Fruit fly (Drosophila melanogaster): ENCODE measurements around the gene CG10467.

DNA sequence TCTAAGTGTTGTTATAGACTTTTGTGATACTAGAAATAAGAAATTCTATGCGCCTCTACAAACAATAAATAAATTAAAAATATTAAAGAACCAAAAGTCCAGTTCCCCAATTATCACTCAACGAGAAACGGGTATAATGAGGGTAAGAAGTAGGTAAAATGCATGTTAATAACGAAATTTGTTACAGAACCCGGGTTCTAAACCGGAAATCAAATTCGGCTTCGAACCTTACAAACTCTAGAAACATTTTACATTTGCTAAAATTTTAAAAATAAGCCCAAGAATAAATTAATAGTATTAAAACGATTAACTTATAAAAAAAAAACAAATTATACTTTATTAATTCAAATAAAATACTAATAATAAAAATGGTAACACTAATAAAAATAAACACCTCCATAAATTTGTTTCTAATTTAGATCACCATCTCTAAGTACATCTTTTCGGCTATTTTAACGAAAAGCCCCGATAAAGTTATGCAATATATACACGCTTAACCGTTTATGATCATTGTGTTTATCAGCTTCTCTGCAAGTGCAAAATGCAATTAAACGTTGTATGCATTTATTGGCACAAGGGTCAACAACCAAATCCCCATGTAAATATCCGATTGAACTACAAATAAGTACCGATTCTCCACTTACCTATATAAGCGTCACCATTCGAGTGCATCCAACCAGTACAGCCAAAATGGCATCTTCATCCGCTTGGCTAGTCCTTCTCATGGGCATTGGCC, 22.9 kb downstream of the CG10467 start, which contains the start of gene CG6602:
- peak; percentile 36 for TF ChIP-seq Sp1 (GFP tag; optimal IDR thresholded peaks at IDR 0.05)
- peak; percentile 26 for TF ChIP-seq h (GFP tag; optimal IDR thresholded peaks at IDR 0.05)
- no peak for TF ChIP-seq Rel (GFP tag; optimal IDR thresholded peaks at IDR 0.05)
- TF ChIP-seq Rel (tag; optimal IDR thresholded peaks at IDR 0.05) = no peak
- TF ChIP-seq CrebA (GFP tag; optimal IDR thresholded peaks at IDR 0.05; ENCODE audit: borderline replicate concordance) = no peak
- peak; percentile 30 for TF ChIP-seq sv (GFP tag; optimal IDR thresholded peaks at IDR 0.05)
- no peak for TF ChIP-seq Vsx2 (GFP tag; optimal IDR thresholded peaks at IDR 0.05; ENCODE audit: partially characterized antibody)
